Fruit fly (Drosophila melanogaster): ENCODE data around the gene CG9760.

CG9760 gene

DNA sequence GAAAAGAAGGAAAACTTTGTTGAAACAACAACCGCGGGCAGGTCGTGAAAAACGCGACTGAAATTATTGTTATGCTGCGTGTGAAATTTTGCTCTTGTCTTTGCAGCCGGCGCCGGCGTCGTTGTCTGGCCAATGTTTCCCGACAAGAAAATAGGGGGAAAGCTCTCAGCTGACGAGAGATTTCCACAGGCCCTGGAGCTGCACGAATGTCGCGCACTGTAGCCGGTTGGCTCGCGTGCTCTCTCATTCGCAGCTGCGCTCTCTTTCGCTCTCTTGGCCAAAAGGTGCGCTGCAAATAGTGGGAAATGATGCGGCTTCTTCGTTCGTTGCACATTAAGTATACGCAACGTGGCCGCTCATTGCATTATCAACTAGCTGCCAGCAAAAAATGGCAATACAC lies at the start of gene CG9760:
CG9760 (minus strand) TSS at position 43 of the 400 bp plus-strand sequence.
- no peak for TF ChIP-seq ttk (optimal IDR thresholded peaks at IDR 0.05)
- no peak for TF ChIP-seq insv (optimal IDR thresholded peaks at IDR 0.05)
- TF ChIP-seq Sin3A (optimal IDR thresholded peaks at IDR 0.05), result no peak

- TF ChIP-seq ttk (optimal IDR thresholded peaks at IDR 0.05) (no peak), psq (optimal IDR thresholded peaks at IDR 0.05) (no peak), Sin3A (optimal IDR thresholded peaks at IDR 0.05) (no peak), Myc (optimal IDR thresholded peaks at IDR 0.05) (no peak), h (optimal IDR thresholded peaks at IDR 0.05) (no peak), insv (optimal IDR thresholded peaks at IDR 0.05) (no peak)
Measured at dm6 chr3L:12205848-12206247, 42.3 kb upstream of the CG9760 start, which contains the start of gene Tsen54. TSS of gene Tsen54 (minus strand) at chr3L:12206022.

DNA sequence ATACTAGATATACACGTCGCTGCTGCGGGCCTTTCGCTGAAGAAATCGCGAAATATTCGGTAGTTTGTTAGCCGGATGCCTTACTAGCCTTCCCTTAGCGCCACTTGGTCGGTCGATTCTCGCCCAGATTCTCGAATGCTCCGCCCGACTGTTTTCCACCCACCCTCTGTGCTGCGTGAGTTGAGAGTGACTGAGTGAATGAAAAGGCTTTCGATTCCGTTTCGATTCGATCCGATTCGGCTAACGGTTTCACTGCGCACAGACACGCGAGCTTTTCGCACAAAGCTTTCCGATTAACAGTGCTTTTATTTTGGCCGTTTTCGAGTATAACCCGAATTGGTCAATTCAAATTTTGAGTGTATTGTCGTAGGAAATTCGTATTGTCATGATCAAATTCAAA lies 40.2 kb upstream of the CG9760 start, which contains the start of gene Ak1:
Ak1 (minus strand) TSS at position 347 of the 400 bp plus-strand sequence.
- TF ChIP-seq h (optimal IDR thresholded peaks at IDR 0.05) (no peak), ttk (optimal IDR thresholded peaks at IDR 0.05) (no peak), Sin3A (optimal IDR thresholded peaks at IDR 0.05) (no peak), Myc (optimal IDR thresholded peaks at IDR 0.05) (no peak), psq (optimal IDR thresholded peaks at IDR 0.05) (no peak), insv (optimal IDR thresholded peaks at IDR 0.05) (no peak)

DNA sequence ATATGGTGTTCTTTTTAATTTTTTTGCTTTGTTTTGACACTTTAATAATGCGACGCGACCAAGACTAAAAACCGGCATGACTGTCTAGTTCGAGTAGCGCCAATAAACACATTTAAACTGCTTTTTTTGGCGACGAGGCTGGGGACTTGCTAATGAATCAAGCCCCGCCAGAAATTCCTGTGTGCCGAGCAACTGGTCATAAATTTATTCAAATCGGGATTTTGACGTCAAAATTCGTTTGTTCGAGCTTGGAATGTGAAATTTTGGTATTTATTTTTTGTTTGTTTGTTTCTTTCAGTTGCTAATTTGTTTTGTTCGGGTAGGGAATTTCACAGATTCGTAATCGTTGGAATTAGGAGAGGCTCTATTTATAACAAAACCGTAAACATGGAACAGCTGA lies 39.4 kb upstream of the CG9760 start:
- TF ChIP-seq Myc (optimal IDR thresholded peaks at IDR 0.05), result no peak
- no peak for TF ChIP-seq insv (optimal IDR thresholded peaks at IDR 0.05)
- TF ChIP-seq psq (optimal IDR thresholded peaks at IDR 0.05), result no peak
- no peak for TF ChIP-seq h (optimal IDR thresholded peaks at IDR 0.05)
- TF ChIP-seq ttk (optimal IDR thresholded peaks at IDR 0.05), result no peak
- no peak for TF ChIP-seq Sin3A (optimal IDR thresholded peaks at IDR 0.05)

DNA sequence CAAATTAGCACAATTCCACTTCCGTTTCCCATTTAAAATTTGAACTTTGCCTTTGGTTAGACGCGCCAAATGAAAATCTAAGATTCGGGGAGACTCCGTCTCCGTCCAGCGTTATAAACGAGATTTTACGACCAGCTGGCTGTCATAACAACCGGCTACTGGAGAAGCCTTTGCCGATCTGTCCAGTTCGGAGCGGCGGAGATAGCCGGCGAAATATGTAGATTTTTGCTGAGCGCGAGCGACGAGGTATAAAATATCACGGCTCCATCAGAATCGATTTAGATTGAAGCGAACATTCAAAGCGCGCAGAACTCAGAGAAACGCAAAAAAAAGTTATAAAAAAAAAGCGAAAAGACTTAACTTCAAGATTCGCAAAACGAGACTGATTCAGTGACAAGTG lies 34.0 kb upstream of the CG9760 start, which contains the start of gene CG11529:
CG11529 (plus strand) TSS at position 301 of the 400 bp plus-strand sequence.
- TF ChIP-seq psq (optimal IDR thresholded peaks at IDR 0.05) (no peak), insv (optimal IDR thresholded peaks at IDR 0.05) (no peak), Myc (optimal IDR thresholded peaks at IDR 0.05) (no peak), h (optimal IDR thresholded peaks at IDR 0.05) (no peak), ttk (optimal IDR thresholded peaks at IDR 0.05) (no peak), Sin3A (optimal IDR thresholded peaks at IDR 0.05) (no peak)

DNA sequence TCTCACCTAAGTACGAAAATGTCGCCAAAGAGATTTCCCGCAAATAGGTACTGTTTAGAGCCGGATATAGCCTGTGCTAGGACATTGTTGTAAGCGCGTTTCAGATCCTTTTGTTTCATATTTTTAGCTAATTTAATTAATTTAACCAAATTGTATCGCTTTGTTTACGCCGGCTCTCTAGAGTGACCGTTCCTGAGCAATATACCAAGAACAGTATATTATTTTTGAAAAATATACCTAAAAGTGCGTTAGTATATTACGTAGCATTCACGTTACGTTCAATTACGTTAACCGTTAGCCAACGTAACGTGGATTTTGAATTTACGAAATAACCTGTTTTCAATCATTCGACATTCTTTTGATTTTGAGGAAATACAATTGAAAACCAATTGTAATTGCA lies 29.9 kb upstream of the CG9760 start, which contains the start of gene thoc6:
thoc6 (minus strand) TSS at position 204 of the 400 bp plus-strand sequence.
- TF ChIP-seq h (optimal IDR thresholded peaks at IDR 0.05) (no peak), psq (optimal IDR thresholded peaks at IDR 0.05) (no peak), ttk (optimal IDR thresholded peaks at IDR 0.05) (no peak), Sin3A (optimal IDR thresholded peaks at IDR 0.05) (no peak), insv (optimal IDR thresholded peaks at IDR 0.05) (no peak), Myc (optimal IDR thresholded peaks at IDR 0.05) (no peak)

DNA sequence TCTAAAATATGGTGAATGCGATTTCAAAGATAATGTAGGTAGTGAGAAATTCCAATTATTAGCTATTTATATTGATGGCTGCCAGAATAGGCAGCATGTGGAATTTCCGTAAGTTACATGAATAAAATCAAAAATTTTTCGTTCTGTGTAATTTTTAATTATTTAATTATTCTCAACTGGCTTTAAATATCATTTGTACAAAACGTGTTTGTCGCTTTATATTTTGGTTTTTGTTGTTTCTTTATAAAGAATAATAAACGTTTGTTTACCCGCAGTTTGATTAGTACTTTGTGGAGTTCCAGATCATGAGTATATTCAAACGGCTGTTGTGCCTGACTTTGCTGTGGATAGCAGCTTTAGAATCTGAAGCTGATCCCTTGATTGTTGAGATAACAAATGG lies 26.9 kb upstream of the CG9760 start, which contains the start of gene Est-P:
Est-P (plus strand) TSS at position 301 of the 400 bp plus-strand sequence.
- TF ChIP-seq h (optimal IDR thresholded peaks at IDR 0.05), result no peak

- no peak for TF ChIP-seq psq (optimal IDR thresholded peaks at IDR 0.05)
- TF ChIP-seq h (optimal IDR thresholded peaks at IDR 0.05), result no peak
- no peak for TF ChIP-seq insv (optimal IDR thresholded peaks at IDR 0.05)
- TF ChIP-seq Sin3A (optimal IDR thresholded peaks at IDR 0.05), result no peak
- no peak for TF ChIP-seq ttk (optimal IDR thresholded peaks at IDR 0.05)
- TF ChIP-seq Myc (optimal IDR thresholded peaks at IDR 0.05), result no peak
Measured at dm6 chr3L:12188518-12188917, 25.0 kb upstream of the CG9760 start, which contains the start of gene Est-6. TSS of gene Est-6 (plus strand) at chr3L:12188818.

DNA sequence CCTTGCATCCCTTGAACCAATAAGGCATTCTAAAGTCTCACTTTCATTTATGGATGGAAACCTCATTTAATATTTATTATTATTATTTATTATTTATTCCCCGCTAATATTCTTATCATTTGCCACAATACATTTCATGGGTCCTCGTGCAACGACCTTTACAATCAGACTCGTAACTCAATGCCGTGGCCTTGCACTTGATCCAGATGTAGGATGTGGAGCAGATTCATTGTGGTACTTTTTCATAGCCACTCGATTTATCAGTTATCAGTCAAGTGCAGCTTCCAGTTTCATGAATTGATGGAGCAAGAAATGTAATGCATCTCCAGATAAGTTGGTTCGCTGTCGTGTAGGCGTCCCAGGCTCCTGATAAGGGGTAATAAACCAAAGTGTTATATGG lies 21.8 kb upstream of the CG9760 start:
- TF ChIP-seq Sin3A (optimal IDR thresholded peaks at IDR 0.05) (no peak), psq (optimal IDR thresholded peaks at IDR 0.05) (no peak), h (optimal IDR thresholded peaks at IDR 0.05) (no peak), Myc (optimal IDR thresholded peaks at IDR 0.05) (no peak), insv (optimal IDR thresholded peaks at IDR 0.05) (no peak), ttk (optimal IDR thresholded peaks at IDR 0.05) (no peak)

- TF ChIP-seq psq (optimal IDR thresholded peaks at IDR 0.05), result no peak
- TF ChIP-seq h (optimal IDR thresholded peaks at IDR 0.05), result no peak
- TF ChIP-seq Myc (optimal IDR thresholded peaks at IDR 0.05), result no peak
- no peak for TF ChIP-seq insv (optimal IDR thresholded peaks at IDR 0.05)
- no peak for TF ChIP-seq ttk (optimal IDR thresholded peaks at IDR 0.05)
- no peak for TF ChIP-seq Sin3A (optimal IDR thresholded peaks at IDR 0.05)
Measured at dm6 chr3L:12184564-12185034, 21.1 kb upstream of the CG9760 start, which contains the start of gene Miox. TSS of gene Miox (plus strand) at chr3L:12184984.

DNA sequence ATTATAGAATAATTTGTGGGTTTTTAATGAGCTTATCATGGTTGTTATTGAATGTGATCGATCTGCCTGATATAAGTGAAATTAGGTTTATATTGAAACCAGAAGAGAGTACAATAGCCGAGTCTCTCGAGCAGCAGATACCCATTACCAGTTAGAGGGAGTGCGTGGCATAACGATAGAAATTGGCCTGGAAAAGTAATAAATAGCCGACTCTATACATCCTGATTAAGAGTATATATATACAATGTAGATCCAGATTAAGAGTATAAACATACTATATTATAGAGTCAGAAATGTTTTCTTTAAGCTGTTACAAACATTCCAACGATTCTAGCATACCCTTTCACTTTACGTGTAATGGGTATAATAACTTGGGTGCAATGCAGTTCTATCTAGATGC lies 20.4 kb upstream of the CG9760 start:
- no peak for TF ChIP-seq Sin3A (optimal IDR thresholded peaks at IDR 0.05)
- no peak for TF ChIP-seq insv (optimal IDR thresholded peaks at IDR 0.05)
- TF ChIP-seq psq (optimal IDR thresholded peaks at IDR 0.05), result no peak
- TF ChIP-seq Myc (optimal IDR thresholded peaks at IDR 0.05), result no peak
- no peak for TF ChIP-seq h (optimal IDR thresholded peaks at IDR 0.05)

DNA sequence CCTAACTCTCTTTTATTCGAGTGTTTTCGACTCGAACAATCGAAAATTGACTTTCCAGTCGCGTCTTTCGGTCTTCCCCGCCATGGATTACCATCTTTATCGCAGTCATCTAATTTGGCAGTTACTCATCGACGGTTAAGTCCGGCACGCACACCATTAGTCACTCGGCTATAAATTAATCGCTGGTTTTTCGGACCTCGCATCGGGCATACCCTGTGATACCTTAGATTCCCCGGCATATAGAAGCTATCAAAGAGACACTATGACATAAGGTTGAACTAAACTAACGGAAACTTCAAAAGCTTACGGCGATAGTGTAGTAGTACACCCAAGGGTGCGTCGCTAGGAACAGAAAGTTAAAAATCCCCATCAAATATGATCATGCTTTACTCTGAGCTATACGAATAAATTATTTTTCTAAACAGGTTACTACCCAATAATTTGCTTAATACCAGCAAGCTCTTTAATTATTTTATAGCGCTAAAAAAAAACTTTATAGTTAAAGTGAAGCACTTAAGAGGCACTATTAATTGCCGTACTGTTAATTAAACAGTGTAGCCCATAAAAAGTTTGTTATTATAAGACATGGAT lies 15.4 kb upstream of the CG9760 start:
- no peak for TF ChIP-seq Myc (optimal IDR thresholded peaks at IDR 0.05)
- TF ChIP-seq ttk (optimal IDR thresholded peaks at IDR 0.05), result no peak
- TF ChIP-seq psq (optimal IDR thresholded peaks at IDR 0.05), result no peak
- TF ChIP-seq Sin3A (optimal IDR thresholded peaks at IDR 0.05), result no peak
- TF ChIP-seq h (optimal IDR thresholded peaks at IDR 0.05), result no peak
- no peak for TF ChIP-seq insv (optimal IDR thresholded peaks at IDR 0.05)

dm6 chr3L:12177301-12177700 lies 13.8 kb upstream of the CG9760 start, which contains the start of gene CAH2:
TSS of gene CAH2 (plus strand) at chr3L:12177601.
- TF ChIP-seq insv (optimal IDR thresholded peaks at IDR 0.05), result no peak
- no peak for TF ChIP-seq psq (optimal IDR thresholded peaks at IDR 0.05)
- TF ChIP-seq Sin3A (optimal IDR thresholded peaks at IDR 0.05), result no peak
- no peak for TF ChIP-seq h (optimal IDR thresholded peaks at IDR 0.05)
- TF ChIP-seq ttk (optimal IDR thresholded peaks at IDR 0.05), result no peak
- no peak for TF ChIP-seq Myc (optimal IDR thresholded peaks at IDR 0.05)
